Worm (Caenorhabditis elegans): ENCODE results near the gene nhl-2.

DNA sequence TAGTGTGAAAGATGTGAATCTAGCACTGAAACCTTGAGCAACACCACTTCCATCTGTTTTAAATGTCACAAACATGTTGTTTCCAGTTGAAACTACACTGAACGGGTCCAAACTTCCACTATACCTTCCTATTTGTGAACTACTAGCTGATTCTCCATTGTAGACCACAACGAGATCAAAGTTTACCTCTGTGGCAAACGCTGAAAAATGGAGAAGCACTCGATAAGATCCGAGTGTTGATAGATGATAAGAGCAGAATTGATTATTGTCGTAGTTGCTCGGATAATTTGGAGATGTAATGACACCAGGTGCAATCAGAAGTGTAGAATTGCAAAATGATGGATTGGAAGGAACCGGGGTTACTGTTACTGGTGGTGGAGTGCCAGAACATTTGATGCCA, 16.9 kb downstream of the nhl-2 start:
- TF ChIP-seq him-1 (tag; optimal IDR thresholded peaks at IDR 0.05), result no peak
- no peak for TF ChIP-seq dao-5 (tag; optimal IDR thresholded peaks at IDR 0.05)
- no peak for TF ChIP-seq W03F9.2 (tag; optimal IDR thresholded peaks at IDR 0.05)

All from whole organism, L4/young adult.